Fruit fly (Drosophila melanogaster) whole organism, embryonic: Measurements from ENCODE around the gene Ctl1.
A peak's percentile ranks its signal among the peaks of the same experiment; 100 is the strongest.

Experiments used
- Asciz ChIP-seq: fragments of 200-800 bp; sonication (Bioruptor generic); optimal IDR thresholded peaks from 2 replicates; lab custom pipeline; 2017; ENCODE audit warnings: missing biosample characterization, mild to moderate bottlenecking, missing genetic modification characterization, missing genetic modification reagents
- BEAF-32 ChIP-seq: fragments of 200-800 bp; sonication (Bioruptor generic); optimal IDR thresholded peaks from 3 replicates; lab custom pipeline; 2017; ENCODE audit warnings: missing biosample characterization, missing genetic modification characterization, mild to moderate bottlenecking, moderate library complexity, missing genetic modification reagents
- CG10147 ChIP-seq: fragments of 200-800 bp; sonication (Bioruptor generic); optimal IDR thresholded peaks from 2 replicates; lab custom pipeline; 2019; ENCODE audit warnings: missing biosample characterization, mild to moderate bottlenecking, missing genetic modification characterization, moderate library complexity
- CG10209 ChIP-seq: fragments of 200-800 bp; sonication (Bioruptor generic); optimal IDR thresholded peaks from 3 replicates; lab custom pipeline; 2017; ENCODE audit warnings: missing biosample characterization, mild to moderate bottlenecking, missing genetic modification characterization, missing genetic modification reagents
- CG10366 ChIP-seq: fragments of 200-800 bp; sonication (Bioruptor generic); IDR thresholded peaks from 2 replicates; pipeline ENCODE4 v1.3.6; 2022; ENCODE audit warnings: missing biosample characterization, missing genetic modification characterization
- CG12391 ChIP-seq: fragments of 200-800 bp; sonication (Bioruptor generic); optimal IDR thresholded peaks from 3 replicates; lab custom pipeline; 2018; ENCODE audit warnings: missing biosample characterization, mild to moderate bottlenecking, missing genetic modification characterization, moderate library complexity
- CG14441 ChIP-seq: fragments of 200-800 bp; sonication (Bioruptor generic); IDR thresholded peaks from 2 replicates; pipeline ENCODE4 v1.3.6; 2022; ENCODE audit warnings: missing biosample characterization, missing genetic modification characterization
- CG1647 ChIP-seq: fragments of 200-800 bp; sonication (Bioruptor generic); optimal IDR thresholded peaks from 3 replicates; lab custom pipeline; 2016; ENCODE audit warnings: missing biosample characterization, missing genetic modification characterization
- CG17612 ChIP-seq: fragments of 200-800 bp; sonication (Bioruptor generic); IDR thresholded peaks from 2 replicates; pipeline ENCODE4 v1.3.6; 2022; ENCODE audit warnings: missing biosample characterization, missing genetic modification characterization
- CG1792 ChIP-seq: fragments of 200-800 bp; sonication (Bioruptor generic); optimal IDR thresholded peaks from 2 replicates; lab custom pipeline; 2016; ENCODE audit warnings: missing biosample characterization, missing genetic modification characterization
- CG31388 ChIP-seq: fragments of 200-800 bp; sonication (Bioruptor generic); optimal IDR thresholded peaks from 2 replicates; lab custom pipeline; 2016; ENCODE audit warnings: missing biosample characterization, missing genetic modification characterization
- CG33557 ChIP-seq: fragments of 200-800 bp; sonication (Bioruptor generic); optimal IDR thresholded peaks from 2 replicates; lab custom pipeline; 2019; ENCODE audit warnings: missing biosample characterization, mild to moderate bottlenecking, missing genetic modification characterization, moderate library complexity
- CG42726 ChIP-seq: fragments of 200-800 bp; sonication (Bioruptor generic); IDR thresholded peaks from 2 replicates; pipeline ENCODE4 v1.3.6; 2022; ENCODE audit warnings: missing biosample characterization, missing genetic modification characterization; ENCODE audit not compliant: partially characterized antibody
- CG4328 ChIP-seq: fragments of 200-800 bp; sonication (Bioruptor generic); optimal IDR thresholded peaks from 3 replicates; lab custom pipeline; 2017; ENCODE audit warnings: missing biosample characterization, missing genetic modification reagents, missing genetic modification characterization
- CG4617 ChIP-seq: fragments of 200-800 bp; sonication (Bioruptor generic); optimal IDR thresholded peaks from 3 replicates; lab custom pipeline; 2016; ENCODE audit warnings: missing biosample characterization, missing genetic modification characterization, borderline replicate concordance
- CG6175 ChIP-seq: fragments of 200-800 bp; sonication (Bioruptor generic); IDR thresholded peaks from 3 replicates; pipeline ENCODE4 v1.3.6; 2022; ENCODE audit warnings: missing biosample characterization, missing genetic modification characterization
- CG7987 ChIP-seq: fragments of 200-800 bp; sonication (Bioruptor generic); optimal IDR thresholded peaks from 2 replicates; lab custom pipeline; 2018; ENCODE audit warnings: missing biosample characterization, mild to moderate bottlenecking, missing genetic modification characterization, moderate library complexity
- CHES-1-like ChIP-seq: fragments of 200-800 bp; sonication (Bioruptor generic); optimal IDR thresholded peaks from 2 replicates; lab custom pipeline; 2016; ENCODE audit warnings: missing biosample characterization, missing genetic modification characterization
- Camta ChIP-seq: fragments of 200-800 bp; sonication (Bioruptor generic); optimal IDR thresholded peaks from 2 replicates; lab custom pipeline; 2016; ENCODE audit warnings: missing biosample characterization, missing genetic modification characterization
- D19A ChIP-seq: fragments of 200-800 bp; optimal IDR thresholded peaks from 3 replicates; lab custom pipeline; 2019; ENCODE audit warnings: missing biosample characterization, mild to moderate bottlenecking, missing genetic modification characterization, moderate library complexity
- Dip3 ChIP-seq: fragments of 200-800 bp; sonication (Bioruptor generic); optimal IDR thresholded peaks from 3 replicates; lab custom pipeline; 2016; ENCODE audit warnings: missing biosample characterization, missing genetic modification characterization
- Drgx ChIP-seq: fragments of 200-800 bp; sonication (Bioruptor generic); IDR thresholded peaks from 2 replicates; pipeline ENCODE4 v1.3.6; 2022; ENCODE audit warnings: missing biosample characterization, missing genetic modification characterization
- E2f1 ChIP-seq: fragments of 200-800 bp; sonication (Bioruptor generic); IDR thresholded peaks from 2 replicates; pipeline ENCODE4 v1.3.6; 2022; ENCODE audit warnings: missing biosample characterization, missing genetic modification characterization
- Fer1 ChIP-seq: fragments of 200-800 bp; sonication (Bioruptor generic); optimal IDR thresholded peaks from 2 replicates; lab custom pipeline; 2017; ENCODE audit warnings: missing biosample characterization, mild to moderate bottlenecking, missing genetic modification characterization
- HHEX ChIP-seq: fragments of 200-800 bp; sonication (Bioruptor generic); optimal IDR thresholded peaks from 3 replicates; lab custom pipeline; 2017; ENCODE audit warnings: missing biosample characterization, mild to moderate bottlenecking, missing genetic modification characterization, missing genetic modification reagents
- HLHmδ ChIP-seq: fragments of 200-800 bp; sonication (Bioruptor generic); optimal IDR thresholded peaks from 2 replicates; lab custom pipeline; 2018; ENCODE audit warnings: missing biosample characterization, mild to moderate bottlenecking, missing genetic modification characterization, moderate library complexity
- Lim3 ChIP-seq: fragments of 200-800 bp; sonication (Bioruptor generic); IDR thresholded peaks from 2 replicates; pipeline ENCODE4 v1.3.6; 2022; ENCODE audit warnings: missing biosample characterization, missing genetic modification characterization
- Myb ChIP-seq: fragments of 200-800 bp; sonication (Bioruptor generic); optimal IDR thresholded peaks from 2 replicates; lab custom pipeline; 2016; ENCODE audit warnings: missing biosample characterization, missing genetic modification characterization
- NC2β ChIP-seq: fragments of 200-800 bp; sonication (Bioruptor generic); optimal IDR thresholded peaks from 2 replicates; lab custom pipeline; 2016; ENCODE audit warnings: missing biosample characterization, missing genetic modification characterization
- Nf-YA ChIP-seq: fragments of 200-800 bp; sonication (Bioruptor generic); IDR thresholded peaks from 2 replicates; pipeline ENCODE4 v1.3.6; 2022; ENCODE audit warnings: missing biosample characterization, missing genetic modification characterization
- Ravus ChIP-seq: fragments of 200-800 bp; sonication (Bioruptor generic); IDR thresholded peaks from 2 replicates; pipeline ENCODE4 v1.3.6; 2022; ENCODE audit warnings: missing biosample characterization, missing genetic modification characterization
- Sin3A ChIP-seq: fragments of >200 bp; optimal IDR thresholded peaks from 2 replicates; lab custom pipeline; 2018
- Six4 ChIP-seq: fragments of 200-800 bp; sonication (Bioruptor generic); optimal IDR thresholded peaks from 2 replicates; lab custom pipeline; 2016; ENCODE audit warnings: missing biosample characterization, missing genetic modification characterization
- az2 ChIP-seq: fragments of 200-800 bp; sonication (Bioruptor generic); optimal IDR thresholded peaks from 3 replicates; lab custom pipeline; 2016; ENCODE audit warnings: missing biosample characterization, missing genetic modification characterization
- cato ChIP-seq: fragments of 200-800 bp; sonication (Bioruptor generic); optimal IDR thresholded peaks from 2 replicates; lab custom pipeline; 2016; ENCODE audit warnings: missing biosample characterization, missing genetic modification characterization, borderline replicate concordance
- ci ChIP-seq: fragments of 200-800 bp; sonication (Bioruptor generic); IDR thresholded peaks from 3 replicates; pipeline ENCODE4 v1.3.6; 2022; ENCODE audit warnings: missing biosample characterization, missing genetic modification characterization
- crc ChIP-seq: fragments of 200-800 bp; sonication (Bioruptor generic); optimal IDR thresholded peaks from 2 replicates; lab custom pipeline; 2016; ENCODE audit warnings: missing biosample characterization, missing genetic modification characterization
- cwo ChIP-seq: fragments of 200-800 bp; sonication (Bioruptor generic); optimal IDR thresholded peaks from 3 replicates; lab custom pipeline; 2017; ENCODE audit warnings: missing biosample characterization, missing genetic modification characterization, mild to moderate bottlenecking, moderate library complexity, missing genetic modification reagents
- dm ChIP-seq: fragments of 200-800 bp; sonication (Bioruptor generic); optimal IDR thresholded peaks from 3 replicates; lab custom pipeline; 2016; ENCODE audit warnings: missing biosample characterization, missing genetic modification characterization
- gfzf ChIP-seq: fragments of 200-800 bp; sonication (Bioruptor generic); optimal IDR thresholded peaks from 2 replicates; lab custom pipeline; 2016; ENCODE audit warnings: missing biosample characterization, mild to moderate bottlenecking, missing genetic modification characterization, moderate library complexity
- grn ChIP-seq: fragments of 200-800 bp; sonication (Bioruptor generic); optimal IDR thresholded peaks from 3 replicates; lab custom pipeline; 2017; ENCODE audit warnings: missing biosample characterization, missing genetic modification characterization
- ham ChIP-seq: fragments of 200-800 bp; sonication (Bioruptor generic); IDR thresholded peaks from 2 replicates; pipeline ENCODE4 v1.3.6; 2022; ENCODE audit warnings: missing biosample characterization, missing genetic modification characterization
- ind ChIP-seq: fragments of 200-800 bp; sonication (Bioruptor generic); optimal IDR thresholded peaks from 3 replicates; lab custom pipeline; 2016; ENCODE audit warnings: missing biosample characterization, missing genetic modification characterization
- klu ChIP-seq: fragments of 200-800 bp; sonication (Bioruptor generic); IDR thresholded peaks from 2 replicates; pipeline ENCODE4 v1.3.6; 2022; ENCODE audit warnings: missing biosample characterization, missing genetic modification characterization
- otp ChIP-seq: fragments of 200-800 bp; sonication (Bioruptor generic); IDR thresholded peaks from 3 replicates; pipeline ENCODE4, ENCODE4 v1.3.6; 2022; ENCODE audit warnings: missing biosample characterization, missing genetic modification characterization
- pho ChIP-seq: fragments of 200-800 bp; sonication (Bioruptor generic); optimal IDR thresholded peaks from 2 replicates; lab custom pipeline; 2016; ENCODE audit warnings: missing biosample characterization, missing genetic modification characterization
- scrt ChIP-seq: fragments of 200-800 bp; sonication (Bioruptor generic); optimal IDR thresholded peaks from 2 replicates; lab custom pipeline; 2018; ENCODE audit warnings: missing biosample characterization, mild to moderate bottlenecking, missing genetic modification characterization, moderate library complexity
- sim ChIP-seq: fragments of 200-800 bp; sonication (Bioruptor generic); IDR thresholded peaks from 2 replicates; pipeline ENCODE4 v1.3.6; 2022; ENCODE audit warnings: missing biosample characterization, missing genetic modification characterization
- so ChIP-seq: fragments of 200-800 bp; sonication (Bioruptor generic); IDR thresholded peaks from 3 replicates; pipeline ENCODE4 v1.3.6; 2022; ENCODE audit warnings: missing biosample characterization, missing genetic modification characterization
- stc ChIP-seq: fragments of 200-800 bp; sonication (Bioruptor generic); IDR thresholded peaks from 2 replicates; pipeline ENCODE4 v1.3.6; 2022; ENCODE audit warnings: missing biosample characterization, missing genetic modification characterization
- trem ChIP-seq: fragments of 200-800 bp; optimal IDR thresholded peaks from 3 replicates; lab custom pipeline; 2019; ENCODE audit warnings: missing biosample characterization, mild to moderate bottlenecking, missing genetic modification characterization, moderate library complexity
- vvl ChIP-seq: fragments of 200-800 bp; sonication (Bioruptor generic); IDR thresholded peaks from 2 replicates; pipeline ENCODE4 v1.3.6; 2022; ENCODE audit warnings: missing biosample characterization, missing genetic modification characterization

The Ctl1 gene

dm6 chr3L:4282627-4283026 lies 4.9 kb downstream of the Ctl1 start, which contains the start of gene CG11583 (continued):
- TF ChIP-seq az2 (GFP tag; lab: Kevin White, UChicago) (peak; percentile 3), CG10209 (no peak), CG7987 (GFP tag; lab: Kevin White, UChicago) (peak; percentile 48), Asciz (GFP tag; lab: Kevin White, UChicago) (no peak), vvl (GFP tag; lab: Robert Waterston, UW) (peak; percentile 34; the same call in 1 of the 2 replicates), Lim3 (GFP tag; lab: Robert Waterston, UW) (no peak), CG14441 (GFP tag; lab: Robert Waterston, UW) (no peak), grn (no peak), ci (GFP tag; lab: Robert Waterston, UW) (peak; percentile 64; the same call in 1 of the 3 replicates), CG1647 (GFP tag; lab: Kevin White, UChicago) (peak; percentile 55), CG33557 (GFP tag; lab: Kevin White, UChicago) (peak; percentile 13), Nf-YA (no peak), E2f1 (no peak), CG17612 (GFP tag; lab: Robert Waterston, UW) (no peak), HHEX (peak; percentile 18), ind (GFP tag; lab: Kevin White, UChicago) (peak; percentile 36), BEAF-32 (peak; percentile 35), Myb (GFP tag; lab: Kevin White, UChicago) (peak; percentile 92), trem (peak; percentile 5), klu (GFP tag; lab: Robert Waterston, UW) (no peak), CG10147 (GFP tag; lab: Kevin White, UChicago) (no peak), CG10366 (GFP tag; lab: Robert Waterston, UW) (no peak), Fer1 (GFP tag; lab: Kevin White, UChicago) (peak; percentile 42), CG12391 (tag; lab: Kevin White, UChicago) (peak; percentile 48), Sin3A (peak; percentile 33), so (GFP tag; lab: Robert Waterston, UW) (no peak), cwo (peak; percentile 93), Camta (no peak), gfzf (GFP tag; lab: Kevin White, UChicago) (peak; percentile 32), scrt (GFP tag; lab: Kevin White, UChicago) (no peak), otp (no peak), D19A (no peak), Drgx (GFP tag; lab: Robert Waterston, UW) (no peak), CG1792 (GFP tag; lab: Kevin White, UChicago) (peak; percentile 57), pho (GFP tag; lab: Kevin White, UChicago) (peak; percentile 60), crc (GFP tag; lab: Kevin White, UChicago) (peak; percentile 3), ham (no peak), Six4 (GFP tag; lab: Kevin White, UChicago) (no peak), dm (peak; percentile 99), Ravus (GFP tag; lab: Robert Waterston, UW) (no peak), CG31388 (GFP tag; lab: Kevin White, UChicago) (no peak), stc (GFP tag; lab: Robert Waterston, UW) (no peak), Dip3 (peak; percentile 54), CHES-1-like (GFP tag; lab: Kevin White, UChicago) (peak; percentile 60), sim (GFP tag; lab: Robert Waterston, UW) (no peak), cato (GFP tag; lab: Kevin White, UChicago) (no peak), CG6175 (GFP tag; lab: Robert Waterston, UW) (0 out of 3 replicates have a peak, but pooled peaks have one; percentile 26), NC2β (GFP tag; lab: Kevin White, UChicago) (peak; percentile 57), CG42726 (GFP tag; lab: Robert Waterston, UW) (no peak), CG4617 (GFP tag; lab: Kevin White, UChicago) (peak; percentile 61), CG4328 (GFP tag; lab: Kevin White, UChicago) (no peak), HLHmδ (GFP tag; lab: Kevin White, UChicago) (no peak)
